Worm (Caenorhabditis elegans) whole organism, early embryonic: ENCODE measurements around the gene srt-16.

ENCODE experiments used
- ama-1 ChIP-seq: fragments of 150-350 bp; optimal IDR thresholded peaks from 2 replicates; lab custom pipeline; 2014
- ets-7 ChIP-seq: sonication (generic microtip); optimal IDR thresholded peaks from 2 replicates; lab custom pipeline; 2016; ENCODE audit warnings: missing genotype, missing genetic modification characterization, missing compliant biosample characterization
- flt-1 ChIP-seq: fragments of 200-800 bp; sonication (Bioruptor generic); IDR thresholded peaks from 2 replicates; pipeline ENCODE4 v1.3.6; 2022; ENCODE audit warnings: missing genetic modification characterization, missing compliant biosample characterization
- pes-1 ChIP-seq: fragments of 200-800 bp; sonication (Bioruptor generic); IDR thresholded peaks from 2 replicates; pipeline ENCODE4 v1.3.6; 2022; ENCODE audit warnings: missing genetic modification reagents, missing genetic modification characterization, missing compliant biosample characterization
- sea-1 ChIP-seq: fragments of 200-800 bp; sonication (Bioruptor generic); conservative IDR thresholded peaks from 2 replicates; pipeline ENCODE4 v1.3.6; 2022; ENCODE audit warnings: missing genetic modification characterization, missing compliant biosample characterization
- tbx-11 ChIP-seq: fragments of 200-800 bp; sonication (Bioruptor generic); IDR thresholded peaks from 2 replicates; pipeline ENCODE4 v1.3.6; 2022; ENCODE audit warnings: missing genetic modification characterization, missing compliant biosample characterization
- tra-4 ChIP-seq: sonication (generic microtip); optimal IDR thresholded peaks from 2 replicates; lab custom pipeline; 2017; ENCODE audit warnings: missing genetic modification characterization, missing compliant biosample characterization

ce11 chrV:3088768-3089167 is 24.4 kb upstream of the srt-16 start, which contains the start of gene acs-21:
- TF ChIP-seq tra-4 (tag; lab: Kevin White, UChicago) (no peak), pes-1 (GFP tag; lab: Robert Waterston, UW) (no peak), ama-1 (no peak), tbx-11 (GFP tag; lab: Robert Waterston, UW) (no peak), sea-1 (GFP tag; lab: Robert Waterston, UW) (no peak), flt-1 (no peak), ets-7 (tag; lab: Kevin White, UChicago) (no peak)
